Worm (Caenorhabditis elegans) whole organism, L2 larva: ENCODE data around the gene nhr-251.

Experiments used
- dmd-4 ChIP-seq: sonication (generic microtip); optimal IDR thresholded peaks from 2 replicates; lab custom pipeline; 2017; ENCODE audit warnings: missing biosample characterization, missing genetic modification characterization
- elt-3 ChIP-seq: sonication (generic microtip); optimal IDR thresholded peaks from 2 replicates; lab custom pipeline; 2017; ENCODE audit warnings: missing biosample characterization, missing genetic modification characterization
- mab-5 ChIP-seq: fragments of 150-350 bp; optimal IDR thresholded peaks from 2 replicates; lab custom pipeline; 2014; ENCODE audit warnings: missing biosample characterization, missing genetic modification characterization
- snpc-4 ChIP-seq: fragments of 150-350 bp; optimal IDR thresholded peaks from 2 replicates; lab custom pipeline; 2014; ENCODE audit warnings: missing biosample characterization, missing genetic modification characterization
- unc-55 ChIP-seq: fragments of 150-350 bp; sonication (generic microtip); optimal IDR thresholded peaks from 3 replicates; lab custom pipeline; 2014; ENCODE audit warnings: missing biosample characterization, missing genetic modification reagents, missing genetic modification characterization

DNA sequence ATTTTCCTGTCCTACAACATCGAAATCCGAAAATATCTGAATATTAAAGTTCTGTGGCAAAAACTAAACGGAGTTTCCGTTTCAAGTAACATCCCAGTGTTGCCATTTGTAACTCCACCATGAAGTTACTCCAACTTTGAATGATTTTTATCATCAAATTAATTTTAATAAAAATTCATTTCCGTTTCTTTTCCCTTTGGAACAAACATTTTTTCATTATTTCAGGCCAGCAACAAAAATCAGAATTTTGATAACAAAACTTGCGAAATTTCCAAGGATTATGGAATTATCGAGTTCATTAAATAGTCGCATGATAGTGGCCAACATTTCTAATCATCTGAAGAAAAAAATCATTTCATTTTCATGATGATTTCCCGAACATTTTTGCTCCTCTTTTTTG, 37.5 kb upstream of the nhr-251 start, which contains the start of gene C14C6.2:
- TF ChIP-seq dmd-4 (tag; lab: Kevin White, UChicago) (no peak), snpc-4 (tag; lab: Kevin White, UChicago) (no peak), mab-5 (tag; lab: Kevin White, UChicago) (no peak), elt-3 (tag; lab: Kevin White, UChicago) (no peak), unc-55 (GFP tag; lab: Kevin White, UChicago) (no peak)
